Worm (Caenorhabditis elegans) whole organism, L4/young adult: ENCODE results near the gene dpf-6.

Source experiments
- W03F9.2 ChIP-seq: fragments of 150-350 bp; optimal IDR thresholded peaks from 2 replicates; lab custom pipeline; 2014; ENCODE audit warnings: missing biosample characterization, missing genetic modification characterization
- him-1 ChIP-seq: sonication (generic microtip); optimal IDR thresholded peaks from 2 replicates; lab custom pipeline; 2016; ENCODE audit warnings: missing genotype, missing genetic modification reagents, missing genetic modification characterization, missing compliant biosample characterization

DNA sequence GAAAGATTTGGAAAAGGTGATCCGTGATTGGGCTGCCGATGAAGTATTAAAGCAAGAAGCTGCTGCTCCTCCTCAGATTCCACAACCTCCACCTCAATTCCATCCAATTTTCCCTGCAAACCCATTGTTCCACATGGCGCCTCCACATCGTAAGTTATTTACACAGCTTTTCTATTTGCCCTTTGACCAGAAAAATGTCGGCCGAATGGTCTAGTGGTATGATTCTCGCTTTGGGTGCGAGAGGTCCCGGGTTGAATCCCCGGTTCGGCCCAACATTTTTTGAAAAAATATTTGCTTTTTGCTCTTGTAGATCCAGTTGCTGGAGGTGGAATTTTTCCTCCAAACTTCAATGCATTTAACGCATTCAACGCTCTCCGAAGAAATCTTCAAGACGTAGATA, 31.2 kb downstream of the dpf-6 start:
- TF ChIP-seq him-1 (tag; lab: Kevin White, UChicago) (no peak), W03F9.2 (tag; lab: Kevin White, UChicago) (no peak)
